Worm (Caenorhabditis elegans): ENCODE measurements around the gene sfxn-1.3.
"Not testable (repeated sequence)": the region's sequence is repeated elsewhere in the genome, so short reads cannot be mapped to it uniquely, and the experiment has no call there.

- TF ChIP-seq nhr-11 (tag; optimal IDR thresholded peaks at IDR 0.05); lin-35 (GFP tag; optimal IDR thresholded peaks at IDR 0.05); isw-1 (GFP tag; IDR thresholded peaks at IDR 0.05); nhr-12 (tag; optimal IDR thresholded peaks at IDR 0.05); mdl-1 (tag; optimal IDR thresholded peaks at IDR 0.05); unc-62 (GFP tag; optimal IDR thresholded peaks at IDR 0.05); nhr-237 (tag; optimal IDR thresholded peaks at IDR 0.05): not testable (repeated sequence)
Observed at ce11 chrV:15767385-15767784, 40.7 kb downstream of the sfxn-1.3 start.
